Worm (Caenorhabditis elegans) whole organism, mixed stage, embryonic: ENCODE measurements around the gene cyp-25A2.

Experiments
- blmp-1 ChIP-seq: fragments of 150-350 bp; optimal IDR thresholded peaks from 2 replicates; lab custom pipeline; 2014; ENCODE audit warnings: missing biosample characterization, missing genetic modification characterization
- ces-1 ChIP-seq: fragments of 150-350 bp; optimal IDR thresholded peaks from 2 replicates; lab custom pipeline; 2014; ENCODE audit warnings: missing biosample characterization, missing genetic modification reagents, missing genetic modification characterization
- elt-1 ChIP-seq: sonication (generic microtip); optimal IDR thresholded peaks from 2 replicates; lab custom pipeline; 2017; ENCODE audit warnings: missing genetic modification characterization, mild to moderate bottlenecking, missing compliant biosample characterization, antibody characterized with exemption, moderate library complexity, borderline replicate concordance; ENCODE audit not compliant: insufficient read depth
- elt-3 ChIP-seq: fragments of 150-350 bp; optimal IDR thresholded peaks from 2 replicates; lab custom pipeline; 2014; ENCODE audit warnings: missing biosample characterization, missing genetic modification characterization
- hlh-1 ChIP-seq: fragments of 150-350 bp; optimal IDR thresholded peaks from 2 replicates; lab custom pipeline; 2014; ENCODE audit warnings: missing biosample characterization, missing genetic modification reagents, missing genetic modification characterization
- lin-13 ChIP-seq: fragments of 150-350 bp; optimal IDR thresholded peaks from 2 replicates; lab custom pipeline; 2014; ENCODE audit warnings: missing biosample characterization, missing genetic modification characterization
- mep-1 ChIP-seq: fragments of 150-350 bp; optimal IDR thresholded peaks from 2 replicates; lab custom pipeline; 2017; ENCODE audit warnings: missing biosample characterization, missing genetic modification reagents, missing genetic modification characterization, inconsistent platforms
- mls-2 ChIP-seq: sonication (generic microtip); optimal IDR thresholded peaks from 2 replicates; lab custom pipeline; 2016; ENCODE audit warnings: mild to moderate bottlenecking, missing genetic modification characterization, moderate library complexity, missing compliant biosample characterization
- nhr-12 ChIP-seq: fragments of 150-350 bp; optimal IDR thresholded peaks from 2 replicates; lab custom pipeline; 2014; ENCODE audit warnings: missing biosample characterization, missing genetic modification characterization
- nhr-28 ChIP-seq: fragments of 150-350 bp; optimal IDR thresholded peaks from 2 replicates; lab custom pipeline; 2014; ENCODE audit warnings: missing biosample characterization, missing genetic modification characterization
- snpc-4 ChIP-seq: fragments of 150-350 bp; optimal IDR thresholded peaks from 2 replicates; lab custom pipeline; 2014; ENCODE audit warnings: missing biosample characterization, missing genetic modification characterization
- sptf-1 ChIP-seq: sonication (generic microtip); optimal IDR thresholded peaks from 2 replicates; lab custom pipeline; 2017; ENCODE audit warnings: mild to moderate bottlenecking, missing genetic modification characterization, moderate library complexity, missing compliant biosample characterization
- unc-62 ChIP-seq: fragments of 150-350 bp; optimal IDR thresholded peaks from 2 replicates; lab custom pipeline; 2014; ENCODE audit warnings: missing biosample characterization, missing genetic modification reagents, missing genetic modification characterization
- ztf-11 ChIP-seq: fragments of 150-350 bp; optimal IDR thresholded peaks from 2 replicates; lab custom pipeline; 2014; ENCODE audit warnings: missing biosample characterization, missing genetic modification characterization

DNA sequence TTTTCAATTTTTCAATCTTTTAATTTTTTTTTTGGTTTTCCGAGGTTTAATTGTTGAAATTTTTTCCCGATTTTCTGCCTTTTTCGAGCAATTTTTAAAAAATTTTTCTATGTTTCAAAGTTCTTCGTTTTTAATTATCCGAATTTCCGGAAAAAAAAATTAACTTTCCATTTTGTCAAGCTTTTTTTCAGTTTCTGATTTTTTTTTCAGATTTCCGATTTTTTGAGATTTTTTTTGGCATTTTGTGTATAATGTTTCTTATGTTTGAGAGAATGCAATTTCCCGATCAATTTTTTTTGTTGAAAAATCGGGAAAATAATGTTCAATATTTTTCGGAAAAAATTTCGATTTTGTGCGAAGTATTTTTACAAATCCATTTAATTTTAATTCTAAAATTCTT is 28.1 kb upstream of the cyp-25A2 start:
- TF ChIP-seq elt-1 (no peak), elt-3 (tag; lab: Kevin White, UChicago) (no peak), mep-1 (tag; lab: Kevin White, UChicago) (no peak), unc-62 (GFP tag; lab: Kevin White, UChicago) (no peak), snpc-4 (tag; lab: Kevin White, UChicago) (no peak), ztf-11 (tag; lab: Kevin White, UChicago) (no peak), hlh-1 (tag; lab: Kevin White, UChicago) (no peak), nhr-28 (tag; lab: Kevin White, UChicago) (no peak), nhr-12 (tag; lab: Kevin White, UChicago) (no peak), lin-13 (tag; lab: Kevin White, UChicago) (no peak), mls-2 (no peak), blmp-1 (tag; lab: Kevin White, UChicago) (no peak), ces-1 (no peak), sptf-1 (tag; lab: Kevin White, UChicago) (no peak)
